Fruit fly (Drosophila melanogaster) whole organism, prepupa: ENCODE results near the gene MTF-1.

Experiments
- CG10669 ChIP-seq: fragments of 200-800 bp; sonication (Bioruptor generic); optimal IDR thresholded peaks from 3 replicates; lab custom pipeline; 2018; ENCODE audit warnings: missing biosample characterization, mild to moderate bottlenecking, missing genetic modification characterization, moderate library complexity
- CG11294 ChIP-seq: fragments of 200-800 bp; sonication (Bioruptor generic); IDR thresholded peaks from 2 replicates; pipeline ENCODE4 v1.3.6; 2022; ENCODE audit warnings: missing biosample characterization, missing genetic modification characterization
- CG11762 ChIP-seq: fragments of 200-800 bp; sonication (Bioruptor generic); optimal IDR thresholded peaks from 3 replicates; lab custom pipeline; 2016; ENCODE audit warnings: missing biosample characterization, missing genetic modification characterization; ENCODE audit not compliant: insufficient read depth
- CG1621 ChIP-seq: fragments of 200-800 bp; sonication (Bioruptor generic); optimal IDR thresholded peaks from 3 replicates; lab custom pipeline; 2018; ENCODE audit warnings: missing biosample characterization, mild to moderate bottlenecking, missing genetic modification characterization
- CG31627 ChIP-seq: fragments of 200-800 bp; sonication (Bioruptor generic); optimal IDR thresholded peaks from 3 replicates; lab custom pipeline; 2016; ENCODE audit warnings: missing biosample characterization, missing genetic modification characterization
- CG32006 ChIP-seq: fragments of 200-800 bp; sonication (Bioruptor generic); optimal IDR thresholded peaks from 3 replicates; lab custom pipeline; 2017; ENCODE audit warnings: missing biosample characterization, mild to moderate bottlenecking, missing genetic modification characterization
- CG4318 ChIP-seq: fragments of 200-800 bp; sonication (Bioruptor generic); optimal IDR thresholded peaks from 3 replicates; lab custom pipeline; 2017; ENCODE audit warnings: missing biosample characterization, mild to moderate bottlenecking, missing genetic modification characterization
- CG6276 ChIP-seq: fragments of 200-800 bp; sonication (Bioruptor generic); optimal IDR thresholded peaks from 2 replicates; lab custom pipeline; 2017; ENCODE audit warnings: missing biosample characterization, mild to moderate bottlenecking, missing genetic modification characterization
- CG7368 ChIP-seq: fragments of 200-800 bp; sonication (Bioruptor generic); optimal IDR thresholded peaks from 3 replicates; lab custom pipeline; 2016; ENCODE audit warnings: missing biosample characterization, missing genetic modification characterization
- CG8119 ChIP-seq: fragments of 200-800 bp; sonication (Bioruptor generic); IDR thresholded peaks from 3 replicates; pipeline ENCODE4 v1.3.6; 2022; ENCODE audit warnings: missing biosample characterization, missing genetic modification characterization
- CG8632 ChIP-seq: fragments of 200-800 bp; sonication (Bioruptor generic); optimal IDR thresholded peaks from 3 replicates; lab custom pipeline; 2016; ENCODE audit warnings: missing biosample characterization, missing genetic modification characterization
- Eip75B ChIP-seq: fragments of 200-800 bp; sonication (Bioruptor generic); optimal IDR thresholded peaks from 3 replicates; lab custom pipeline; 2016; ENCODE audit warnings: missing biosample characterization, missing genetic modification characterization
- Eip78C ChIP-seq: fragments of 200-800 bp; sonication (Bioruptor generic); peaks from one replicate; lab custom pipeline; 2016; ENCODE audit warnings: missing biosample characterization, missing genetic modification characterization
- Eip93F ChIP-seq: fragments of 200-800 bp; sonication (Bioruptor generic); optimal IDR thresholded peaks from 2 replicates; lab custom pipeline; 2016; ENCODE audit warnings: missing biosample characterization, mild to moderate bottlenecking, missing genetic modification characterization
- Ets96B ChIP-seq: fragments of 200-800 bp; optimal IDR thresholded peaks from 2 replicates; lab custom pipeline; 2019; ENCODE audit warnings: missing biosample characterization, mild to moderate bottlenecking, missing genetic modification characterization, moderate library complexity
- Gug ChIP-seq: fragments of 200-800 bp; sonication (Bioruptor generic); IDR thresholded peaks from 2 replicates; pipeline ENCODE4 v1.3.6; 2022; ENCODE audit warnings: missing biosample characterization, missing genetic modification characterization
- Hr38 ChIP-seq: sonication (Bioruptor generic); optimal IDR thresholded peaks from 2 replicates; lab custom pipeline; 2016; ENCODE audit warnings: missing biosample characterization, missing genetic modification characterization
- Hr39 ChIP-seq: fragments of 200-800 bp; sonication (Bioruptor generic); optimal IDR thresholded peaks from 2 replicates; lab custom pipeline; 2016; ENCODE audit warnings: missing biosample characterization, missing genetic modification characterization
- Lpt ChIP-seq: fragments of 200-800 bp; sonication (Bioruptor generic); optimal IDR thresholded peaks from 3 replicates; lab custom pipeline; 2016; ENCODE audit warnings: missing biosample characterization, missing genetic modification characterization
- Sox102F ChIP-seq: fragments of 200-800 bp; sonication (Bioruptor generic); optimal IDR thresholded peaks from 2 replicates; lab custom pipeline; 2016; ENCODE audit warnings: missing biosample characterization, mild to moderate bottlenecking, missing genetic modification characterization
- Sox14 ChIP-seq: fragments of 200-800 bp; sonication (Bioruptor generic); optimal IDR thresholded peaks from 3 replicates; lab custom pipeline; 2016; ENCODE audit warnings: missing biosample characterization, missing genetic modification characterization
- acj6 ChIP-seq: fragments of 200-800 bp; sonication (Bioruptor generic); optimal IDR thresholded peaks from 3 replicates; lab custom pipeline; 2016; ENCODE audit warnings: missing biosample characterization, missing genetic modification characterization
- cyc ChIP-seq: fragments of 200-800 bp; sonication (Bioruptor generic); optimal IDR thresholded peaks from 3 replicates; lab custom pipeline; 2016; ENCODE audit warnings: missing biosample characterization, missing genetic modification characterization
- eg ChIP-seq: fragments of 200-800 bp; sonication (Bioruptor generic); IDR thresholded peaks from 3 replicates; pipeline ENCODE4 v1.3.6; 2022; ENCODE audit warnings: missing biosample characterization, missing genetic modification characterization
- esn ChIP-seq: fragments of 200-800 bp; sonication (Bioruptor generic); optimal IDR thresholded peaks from 2 replicates; lab custom pipeline; 2016; ENCODE audit warnings: missing biosample characterization, mild to moderate bottlenecking, missing genetic modification characterization, moderate library complexity
- fkh ChIP-seq: fragments of 200-800 bp; sonication (Bioruptor generic); optimal IDR thresholded peaks from 3 replicates; lab custom pipeline; 2017; ENCODE audit warnings: missing biosample characterization, mild to moderate bottlenecking, missing genetic modification characterization, moderate library complexity
- salr ChIP-seq, 2 experiments: fragments of 200-800 bp; sonication (Bioruptor generic); optimal IDR thresholded peaks; 3 replicates each; lab custom pipeline; 2016 to 2018; ENCODE audit warnings: missing biosample characterization in 2 of 2, missing genetic modification characterization in 2 of 2, mild to moderate bottlenecking in 1 of 2
- ss ChIP-seq, 2 experiments: fragments of 200-800 bp; sonication (Bioruptor generic); optimal IDR thresholded peaks; 2 replicates in 1 of 2; 3 replicates in 1 of 2; lab custom pipeline; 2017 to 2018; ENCODE audit warnings: mild to moderate bottlenecking in 2 of 2, missing biosample characterization in 2 of 2, missing genetic modification characterization in 2 of 2, moderate library complexity in 1 of 2
- svp ChIP-seq: fragments of 200-800 bp; sonication (Bioruptor generic); peaks from one replicate; lab custom pipeline; 2016; ENCODE audit warnings: missing biosample characterization, missing genetic modification characterization
- vri ChIP-seq: fragments of 200-800 bp; sonication (Bioruptor generic); optimal IDR thresholded peaks from 3 replicates; lab custom pipeline; 2016; ENCODE audit warnings: missing biosample characterization, mild to moderate bottlenecking, missing genetic modification characterization

MTF-1 gene

dm6 chr3L:9383345-9384075 is 46.6 kb upstream of the MTF-1 start, which contains the start of gene Hsp27 (continued):
- TF ChIP-seq CG6276 (GFP tag; lab: Kevin White, UChicago) (peak; percentile 100), esn (GFP tag; lab: Kevin White, UChicago) (peak; percentile 100), Ets96B (peak; percentile 100), CG7368 (GFP tag; lab: Kevin White, UChicago) (peak; percentile 100), Eip75B (GFP tag; lab: Kevin White, UChicago) (peak; percentile 100), CG31627 (GFP tag; lab: Kevin White, UChicago) (peak; percentile 99), Lpt (GFP tag; lab: Kevin White, UChicago) (peak; percentile 100), cyc (peak; percentile 100), CG8632 (peak; percentile 100), CG32006 (peak; percentile 100), Hr38 (GFP tag; lab: Kevin White, UChicago) (peak; percentile 70), CG11294 (GFP tag; lab: Robert Waterston, UW) (peak; percentile 100), Gug (GFP tag; lab: Robert Waterston, UW) (peak; percentile 100), salr (GFP tag; optimal IDR thresholded peaks at IDR 0.05; lab: Kevin White, UChicago) (peak; percentile 99 to 100), CG8119 (GFP tag; lab: Robert Waterston, UW) (peak; percentile 100), ss (GFP tag; optimal IDR thresholded peaks at IDR 0.05; lab: Kevin White, UChicago) (peak; percentile 99), CG10669 (GFP tag; lab: Kevin White, UChicago) (peak; percentile 100)
- TF ChIP-seq, all 60 proteins: peak for 60

- TF ChIP-seq CG1621 (tag; lab: Kevin White, UChicago) (no peak), vri (GFP tag; lab: Kevin White, UChicago) (no peak), acj6 (GFP tag; lab: Kevin White, UChicago) (no peak), CG6276 (GFP tag; lab: Kevin White, UChicago) (no peak), fkh (GFP tag; lab: Kevin White, UChicago) (no peak), Hr39 (GFP tag; lab: Kevin White, UChicago) (no peak), eg (GFP tag; lab: Robert Waterston, UW) (no peak)
These were observed 45.5 kb upstream of the MTF-1 start for dm6 chr3L:9384445-9385079.

dm6 chr3L:9391340-9391980 is 38.7 kb upstream of the MTF-1 start:
- peak; percentile 78 for TF ChIP-seq svp (GFP tag; lab: Kevin White, UChicago)
- TF ChIP-seq esn (GFP tag; lab: Kevin White, UChicago) = no peak

dm6 chr3L:9396038-9396437 is 34.1 kb upstream of the MTF-1 start:
- peak; percentile 29 for TF ChIP-seq Eip78C (GFP tag; lab: Kevin White, UChicago)
- TF ChIP-seq CG11294 (GFP tag; lab: Robert Waterston, UW) = no peak

dm6 chr3L:9396704-9397103 is 33.4 kb upstream of the MTF-1 start:
- peak; percentile 21 for TF ChIP-seq Sox14 (GFP tag; lab: Kevin White, UChicago)
- no peak for TF ChIP-seq Sox102F (GFP tag; lab: Kevin White, UChicago)
- no peak for TF ChIP-seq CG4318
- TF ChIP-seq ss (GFP tag; optimal IDR thresholded peaks at IDR 0.05; lab: Kevin White, UChicago) = peak in 1 of 2 experiments; percentile 19
- TF ChIP-seq Eip93F (GFP tag; lab: Kevin White, UChicago) = no peak
- peak; percentile 40 for TF ChIP-seq svp (GFP tag; lab: Kevin White, UChicago)
- TF ChIP-seq CG1621 (tag; lab: Kevin White, UChicago) = peak; percentile 76
- TF ChIP-seq CG11762 = no peak
